Fruit fly (Drosophila melanogaster) whole organism: Measurements from ENCODE around the gene spartin.

ENCODE experiments used
- CG8478 ChIP-seq: fragments of >200 bp; optimal IDR thresholded peaks from 2 replicates; lab custom pipeline; 2018; ENCODE audit warnings: inconsistent platforms
- Dll ChIP-seq: fragments of >200 bp; optimal IDR thresholded peaks from 2 replicates; lab custom pipeline; 2017

- no peak for TF ChIP-seq CG8478 (lab: Kevin White, UChicago)
- no peak for TF ChIP-seq Dll (lab: Kevin White, UChicago)
These were observed 9.6 kb downstream of the spartin start for dm6 chr3R:4664199-4664598.
